Fruit fly (Drosophila melanogaster) whole organism: ENCODE measurements around the gene Saysd1.

Experiments
- CG8478 ChIP-seq: fragments of >200 bp; optimal IDR thresholded peaks from 2 replicates; lab custom pipeline; 2018; ENCODE audit warnings: inconsistent platforms
- Dll ChIP-seq: fragments of >200 bp; optimal IDR thresholded peaks from 2 replicates; lab custom pipeline; 2017
- EcR ChIP-seq, 2 experiments: fragments of >200 bp; optimal IDR thresholded peaks; 2 replicates each; lab custom pipeline; 2017; ENCODE audit warnings: missing biosample characterization in 2 of 2, missing genetic modification characterization in 2 of 2, missing genetic modification reagents in 2 of 2
- pan ChIP-seq: fragments of >200 bp; optimal IDR thresholded peaks from 2 replicates; lab custom pipeline; 2017
- psq ChIP-seq: fragments of >200 bp; optimal IDR thresholded peaks from 2 replicates; lab custom pipeline; 2017
- usp ChIP-seq: fragments of >200 bp; optimal IDR thresholded peaks from 2 replicates; lab custom pipeline; 2017; ENCODE audit warnings: missing biosample characterization, missing genetic modification characterization, mixed read lengths

DNA sequence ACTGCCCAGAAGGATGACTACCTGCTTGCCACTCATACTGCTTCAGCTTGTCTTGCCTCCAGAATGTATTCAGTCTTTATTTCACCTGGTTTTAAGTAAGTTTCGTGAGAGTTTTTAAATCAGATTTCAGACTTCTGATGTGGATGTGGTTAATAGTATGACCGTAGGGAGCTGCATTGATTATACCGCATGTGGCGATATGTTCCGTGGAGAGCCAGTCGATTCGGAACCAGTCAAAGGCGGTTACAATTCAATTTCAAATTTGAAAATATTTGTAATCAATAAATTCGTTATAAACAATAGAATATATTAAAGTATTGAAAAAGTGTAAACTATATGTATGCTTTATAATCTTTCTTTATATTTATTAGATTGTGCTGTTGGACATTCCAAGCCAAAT, 20.4 kb upstream of the Saysd1 start, which contains the start of gene Sil1:
- TF ChIP-seq Dll (lab: Kevin White, UChicago): no peak
- no peak for TF ChIP-seq psq
- TF ChIP-seq CG8478 (lab: Kevin White, UChicago): no peak
- no peak for TF ChIP-seq usp (GFP tag; lab: Kevin White, UChicago)
- TF ChIP-seq pan (lab: Kevin White, UChicago): no peak
- TF ChIP-seq EcR (GFP tag; optimal IDR thresholded peaks at IDR 0.05; lab: Kevin White, UChicago): no peak
